Fruit fly (Drosophila melanogaster): ENCODE measurements around the gene Coq6.

DNA sequence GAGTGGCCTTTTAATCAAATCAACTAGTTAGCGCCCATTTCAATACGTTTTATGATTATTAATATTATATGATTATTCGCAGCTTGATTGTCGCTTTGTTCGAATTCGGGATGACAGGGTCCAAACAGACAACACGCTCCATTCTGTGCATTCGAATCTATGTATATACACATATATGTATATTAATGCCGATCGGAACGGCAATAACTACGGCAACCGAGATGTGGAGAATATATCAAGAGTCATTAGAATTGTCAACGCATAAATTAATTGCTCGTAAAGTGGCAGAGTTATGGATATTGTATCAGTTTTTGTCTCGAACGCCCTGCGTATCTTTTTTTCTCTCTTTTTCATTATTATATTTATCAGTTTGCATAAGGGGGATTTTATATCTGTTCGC is 29.2 kb downstream of the Coq6 start:
- TF ChIP-seq br (optimal IDR thresholded peaks at IDR 0.05) (no peak), z (GFP tag; IDR thresholded peaks at IDR 0.05) (no peak)

All from whole organism, embryonic.